Worm (Caenorhabditis elegans) whole organism, L4 larva: ENCODE data around the gene ttr-53.

Experiments used
- T26A8.4 ChIP-seq: fragments of 200-800 bp; sonication (Bioruptor generic); IDR thresholded peaks from 2 replicates; pipeline ENCODE4 v1.3.6; 2022; ENCODE audit warnings: missing genetic modification characterization, missing compliant biosample characterization
- aha-1 ChIP-seq: fragments of 150-350 bp; peaks from one replicate; lab custom pipeline; 2014; ENCODE audit warnings: missing biosample characterization, missing genetic modification characterization
- ceh-82 ChIP-seq: sonication (generic microtip); optimal IDR thresholded peaks from 2 replicates; lab custom pipeline; 2017; ENCODE audit warnings: missing biosample characterization, missing genetic modification characterization
- fkh-10 ChIP-seq: fragments of 150-350 bp; optimal IDR thresholded peaks from 2 replicates; lab custom pipeline; 2014; ENCODE audit warnings: missing biosample characterization, missing genetic modification reagents, missing genetic modification characterization
- fos-1 ChIP-seq: fragments of 150-350 bp; optimal IDR thresholded peaks from 2 replicates; lab custom pipeline; 2014; ENCODE audit warnings: missing biosample characterization, missing genetic modification characterization
- lim-7 ChIP-seq: fragments of 200-800 bp; sonication (Bioruptor generic); IDR thresholded peaks from 2 replicates; pipeline ENCODE4 v1.3.6; 2022; ENCODE audit warnings: missing genetic modification characterization, missing compliant biosample characterization
- lin-13 ChIP-seq: fragments of 150-350 bp; optimal IDR thresholded peaks from 2 replicates; lab custom pipeline; 2014; ENCODE audit warnings: missing biosample characterization, missing genetic modification reagents, missing genetic modification characterization
- mdl-1 ChIP-seq, 2 experiments: fragments of 150-350 bp in 1 of 2; sonication (generic microtip) in 1 of 2; optimal IDR thresholded peaks; 2 replicates each; lab custom pipeline; 2014 to 2017; ENCODE audit warnings: missing biosample characterization in 2 of 2, missing genetic modification characterization in 2 of 2
- mxl-2 ChIP-seq: fragments of 200-800 bp; sonication (Bioruptor generic); conservative IDR thresholded peaks from 2 replicates; pipeline ENCODE4 v1.3.6; 2022; ENCODE audit warnings: missing genetic modification reagents, missing genetic modification characterization, missing compliant biosample characterization
- nhr-28 ChIP-seq: fragments of 150-350 bp; optimal IDR thresholded peaks from 2 replicates; lab custom pipeline; 2014; ENCODE audit warnings: missing biosample characterization, missing genetic modification characterization
- skn-1 ChIP-seq: fragments of 150-350 bp; optimal IDR thresholded peaks from 2 replicates; lab custom pipeline; 2014; ENCODE audit warnings: missing biosample characterization, missing genetic modification characterization
- tag-97 ChIP-seq: fragments of 200-800 bp; sonication (Bioruptor generic); IDR thresholded peaks from 2 replicates; pipeline ENCODE4 v1.3.6; 2022; ENCODE audit warnings: missing genetic modification characterization, missing compliant biosample characterization
- unc-130 ChIP-seq: sonication (generic microtip); optimal IDR thresholded peaks from 2 replicates; lab custom pipeline; 2016; ENCODE audit warnings: missing genetic modification reagents, missing genetic modification characterization, missing compliant biosample characterization
- unc-62 ChIP-seq, 3 experiments: fragments of 150-350 bp in 1 of 3; sonication (generic microtip); optimal IDR thresholded peaks in 2 of 3; peaks in 1 of 3; 1 replicate in 1 of 3; 2 replicates in 2 of 3; lab custom pipeline; 2014 to 2017; ENCODE audit warnings: missing biosample characterization in 3 of 3, missing genetic modification characterization in 3 of 3, missing genetic modification reagents in 3 of 3, missing genotype in 1 of 3

- TF ChIP-seq aha-1 (tag; lab: Kevin White, UChicago) (no peak), mdl-1 (tag; optimal IDR thresholded peaks at IDR 0.05; lab: Kevin White, UChicago) (no peak), skn-1 (tag; lab: Kevin White, UChicago) (no peak), fos-1 (tag; lab: Kevin White, UChicago) (no peak), mxl-2 (GFP tag; lab: Robert Waterston, UW) (no peak), lin-13 (GFP tag; lab: Kevin White, UChicago) (no peak), unc-130 (GFP tag; lab: Kevin White, UChicago) (no peak), unc-62 (GFP tag; optimal IDR thresholded peaks at IDR 0.05 in 1 of 2; lab: Kevin White, UChicago) (no peak), unc-62 (tag; optimal IDR thresholded peaks at IDR 0.05; lab: Kevin White, UChicago) (no peak), nhr-28 (tag; lab: Kevin White, UChicago) (no peak), fkh-10 (GFP tag; lab: Kevin White, UChicago) (no peak), lim-7 (GFP tag; lab: Robert Waterston, UW) (no peak), tag-97 (GFP tag; lab: Robert Waterston, UW) (no peak), T26A8.4 (GFP tag; lab: Robert Waterston, UW) (no peak), ceh-82 (tag; lab: Kevin White, UChicago) (no peak)
Measured at ce11 chrIV:10157034-10157433, 804 bp upstream of the ttr-53 start.
